Fruit fly (Drosophila melanogaster): ENCODE data around the gene Usp5.

Gene Usp5

dm6 chr3L:3097598-3097880 lies 50.6 kb downstream of the Usp5 start:
- TF ChIP-seq EcR (GFP tag; optimal IDR thresholded peaks at IDR 0.05) (no peak), psq (optimal IDR thresholded peaks at IDR 0.05) (no peak), Dll (optimal IDR thresholded peaks at IDR 0.05) (no peak), CG8478 (optimal IDR thresholded peaks at IDR 0.05) (no peak), pan (optimal IDR thresholded peaks at IDR 0.05) (no peak)

- TF ChIP-seq Dll (optimal IDR thresholded peaks at IDR 0.05) (no peak), psq (optimal IDR thresholded peaks at IDR 0.05) (no peak), EcR (GFP tag; optimal IDR thresholded peaks at IDR 0.05) (no peak), usp (GFP tag; optimal IDR thresholded peaks at IDR 0.05) (no peak), pan (optimal IDR thresholded peaks at IDR 0.05) (no peak), CG8478 (optimal IDR thresholded peaks at IDR 0.05) (no peak)
These were observed 51.2 kb downstream of the Usp5 start for dm6 chr3L:3096726-3097597.

DNA sequence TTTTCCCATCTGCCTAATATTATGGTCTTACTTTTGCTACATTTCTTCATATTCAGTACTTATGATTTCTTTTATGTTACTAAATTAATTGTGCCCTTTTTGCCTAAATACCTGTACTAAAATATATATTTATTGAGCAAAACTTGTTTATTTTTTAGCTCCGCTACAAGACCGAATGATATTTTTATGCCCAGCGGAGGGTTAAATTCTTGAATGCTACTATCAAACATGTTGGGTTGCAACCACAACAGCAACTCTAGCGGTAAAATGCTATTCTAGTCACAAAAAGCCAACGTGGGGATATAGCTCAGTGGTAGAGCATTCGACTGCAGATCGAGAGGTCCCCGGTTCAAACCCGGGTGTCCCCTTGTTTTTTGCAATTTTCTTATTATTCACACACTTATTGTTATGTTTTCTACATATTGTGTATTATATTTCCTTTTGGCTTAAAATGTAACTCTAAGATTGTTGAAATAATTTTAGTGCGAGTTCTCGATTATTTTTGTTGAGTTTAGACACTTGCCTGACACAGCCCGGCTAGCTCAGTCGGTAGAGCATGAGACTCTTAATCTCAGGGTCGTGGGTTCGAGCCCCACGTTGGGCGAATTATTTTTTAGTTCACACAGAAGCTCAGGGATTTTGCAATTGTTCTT lies 52.0 kb downstream of the Usp5 start:
- TF ChIP-seq EcR (GFP tag; optimal IDR thresholded peaks at IDR 0.05) (no peak), psq (optimal IDR thresholded peaks at IDR 0.05) (no peak), pan (optimal IDR thresholded peaks at IDR 0.05) (no peak), usp (GFP tag; optimal IDR thresholded peaks at IDR 0.05) (no peak), Dll (optimal IDR thresholded peaks at IDR 0.05) (no peak), CG8478 (optimal IDR thresholded peaks at IDR 0.05) (no peak)

DNA sequence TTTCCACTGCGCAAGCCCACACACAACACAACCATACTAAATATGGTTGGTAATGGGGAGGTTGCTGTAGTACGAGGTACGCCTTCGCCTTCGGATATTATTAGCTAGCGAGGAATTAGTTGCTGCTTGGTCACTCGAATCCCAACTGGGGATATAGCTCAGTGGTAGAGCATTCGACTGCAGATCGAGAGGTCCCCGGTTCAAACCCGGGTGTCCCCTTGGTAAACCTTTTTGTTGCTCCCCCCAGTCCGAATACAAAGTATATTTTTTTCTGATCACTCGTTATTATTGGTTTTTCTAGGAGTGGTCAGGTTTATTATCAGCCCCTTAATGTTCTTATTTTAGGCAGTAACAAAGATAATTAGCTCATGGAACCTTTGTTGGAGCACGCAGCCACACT lies 52.6 kb downstream of the Usp5 start:
- TF ChIP-seq CG8478 (optimal IDR thresholded peaks at IDR 0.05) = no peak
